Worm (Caenorhabditis elegans) whole organism, L3 larva: Measurements from ENCODE around the gene mdt-26.

Source experiments
- ZK546.5 ChIP-seq: sonication (generic microtip); optimal IDR thresholded peaks from 2 replicates; lab custom pipeline; 2017; ENCODE audit warnings: missing biosample characterization, missing genetic modification characterization
- ama-1 ChIP-seq: fragments of 150-350 bp; optimal IDR thresholded peaks from 2 replicates; lab custom pipeline; 2018
- ceh-9 ChIP-seq: sonication (generic microtip); optimal IDR thresholded peaks from 2 replicates; lab custom pipeline; 2018; ENCODE audit warnings: missing biosample characterization, missing genetic modification characterization
- elt-2 ChIP-seq: sonication (generic microtip); optimal IDR thresholded peaks from 2 replicates; lab custom pipeline; 2016; ENCODE audit warnings: missing genetic modification reagents, mild to moderate bottlenecking, missing genetic modification characterization, missing compliant biosample characterization
- elt-3 ChIP-seq, 3 experiments: fragments of 150-350 bp in 1 of 3; sonication (generic microtip) in 2 of 3; optimal IDR thresholded peaks; 2 replicates in 2 of 3; 4 replicates in 1 of 3; lab custom pipeline; 2014 to 2017; ENCODE audit warnings: missing biosample characterization in 3 of 3, missing genetic modification characterization in 3 of 3
- fkh-2 ChIP-seq: fragments of 150-350 bp; optimal IDR thresholded peaks from 2 replicates; lab custom pipeline; 2014; ENCODE audit warnings: missing biosample characterization, missing genetic modification reagents, missing genetic modification characterization
- fos-1 ChIP-seq: fragments of 150-350 bp; optimal IDR thresholded peaks from 2 replicates; lab custom pipeline; 2014; ENCODE audit warnings: missing biosample characterization, missing genetic modification characterization
- hmg-11 ChIP-seq: sonication (generic microtip); optimal IDR thresholded peaks from 2 replicates; lab custom pipeline; 2016; ENCODE audit warnings: missing genetic modification characterization, missing compliant biosample characterization
- jun-1 ChIP-seq: fragments of 150-350 bp; optimal IDR thresholded peaks from 2 replicates; lab custom pipeline; 2014; ENCODE audit warnings: missing biosample characterization, missing genetic modification reagents, missing genetic modification characterization
- lin-15B ChIP-seq: fragments of 150-350 bp; optimal IDR thresholded peaks from 2 replicates; lab custom pipeline; 2014; ENCODE audit warnings: missing biosample characterization, missing genetic modification characterization
- lin-39 ChIP-seq: fragments of 150-350 bp; optimal IDR thresholded peaks from 2 replicates; lab custom pipeline; 2018; ENCODE audit warnings: missing biosample characterization, missing genetic modification reagents, missing genetic modification characterization
- lsy-12 ChIP-seq: sonication (generic microtip); optimal IDR thresholded peaks from 2 replicates; lab custom pipeline; 2016; ENCODE audit warnings: mild to moderate bottlenecking, missing genetic modification characterization, missing compliant biosample characterization
- mdl-1 ChIP-seq: fragments of 150-350 bp; optimal IDR thresholded peaks from 2 replicates; lab custom pipeline; 2014; ENCODE audit warnings: missing biosample characterization, missing genetic modification characterization
- mml-1 ChIP-seq: fragments of 150-350 bp; sonication (generic microtip); optimal IDR thresholded peaks from 3 replicates; lab custom pipeline; 2014; ENCODE audit warnings: missing biosample characterization, missing genetic modification characterization
- nfya-1 ChIP-seq: sonication (generic microtip); optimal IDR thresholded peaks from 2 replicates; lab custom pipeline; 2017; ENCODE audit warnings: missing genetic modification characterization, mild to moderate bottlenecking, missing compliant biosample characterization, antibody characterized with exemption, moderate library complexity; ENCODE audit not compliant: insufficient read depth
- nhr-12 ChIP-seq: fragments of 150-350 bp; optimal IDR thresholded peaks from 2 replicates; lab custom pipeline; 2014; ENCODE audit warnings: missing biosample characterization, missing genetic modification characterization
- nhr-23 ChIP-seq: fragments of 150-350 bp; optimal IDR thresholded peaks from 2 replicates; lab custom pipeline; 2014; ENCODE audit warnings: missing biosample characterization, missing genetic modification reagents, missing genetic modification characterization
- nhr-25 ChIP-seq: sonication (generic microtip); optimal IDR thresholded peaks from 2 replicates; lab custom pipeline; 2017; ENCODE audit warnings: missing biosample characterization, missing genetic modification characterization
- nhr-43 ChIP-seq: sonication (generic microtip); optimal IDR thresholded peaks from 2 replicates; lab custom pipeline; 2016; ENCODE audit warnings: mild to moderate bottlenecking, missing genetic modification characterization, missing compliant biosample characterization; ENCODE audit not compliant: poor library complexity, severe bottlenecking
- nhr-67 ChIP-seq: fragments of 150-350 bp; optimal IDR thresholded peaks from 2 replicates; lab custom pipeline; 2014; ENCODE audit warnings: missing biosample characterization, missing genetic modification characterization
- nhr-77 ChIP-seq: fragments of 150-350 bp; optimal IDR thresholded peaks from 2 replicates; lab custom pipeline; 2014; ENCODE audit warnings: missing biosample characterization, missing genetic modification characterization
- pha-4 ChIP-seq: fragments of 150-350 bp; optimal IDR thresholded peaks from 2 replicates; lab custom pipeline; 2014; ENCODE audit warnings: missing biosample characterization, missing genetic modification reagents, missing genetic modification characterization
- pqm-1 ChIP-seq: fragments of 150-350 bp; optimal IDR thresholded peaks from 2 replicates; lab custom pipeline; 2017; ENCODE audit warnings: missing biosample characterization, missing genetic modification characterization, inconsistent platforms
- sea-2 ChIP-seq: fragments of 150-350 bp; sonication (generic microtip); optimal IDR thresholded peaks from 4 replicates; lab custom pipeline; 2014; ENCODE audit warnings: missing biosample characterization, missing genetic modification reagents, missing genetic modification characterization
- skn-1 ChIP-seq: fragments of 150-350 bp; optimal IDR thresholded peaks from 2 replicates; lab custom pipeline; 2014; ENCODE audit warnings: missing biosample characterization, missing genetic modification characterization
- snpc-4 ChIP-seq: fragments of 150-350 bp; optimal IDR thresholded peaks from 2 replicates; lab custom pipeline; 2014; ENCODE audit warnings: missing biosample characterization, missing genetic modification characterization
- unc-62 ChIP-seq: fragments of 150-350 bp; sonication (generic microtip); optimal IDR thresholded peaks from 4 replicates; lab custom pipeline; 2014; ENCODE audit warnings: missing biosample characterization, missing genetic modification reagents, missing genetic modification characterization
- ztf-11 ChIP-seq: fragments of 150-350 bp; optimal IDR thresholded peaks from 2 replicates; lab custom pipeline; 2014; ENCODE audit warnings: missing biosample characterization, missing genetic modification characterization

The mdt-26 gene

ce11 chrII:5714807-5715206 is 53.8 kb downstream of the mdt-26 start, which contains the start of the genes tiar-1 and lelo-4:
TSS of gene tiar-1 (minus strand) at chrII:5714823.
TSS of gene lelo-4 (plus strand) at chrII:5714924.
- TF ChIP-seq snpc-4 (tag; lab: Kevin White, UChicago): peak; percentile 84
- no peak for TF ChIP-seq lsy-12 (tag; lab: Kevin White, UChicago)
- peak; percentile 48 for TF ChIP-seq lin-39 (tag; lab: Kevin White, UChicago)
- TF ChIP-seq fos-1 (tag; lab: Kevin White, UChicago): no peak
- peak; percentile 76 for TF ChIP-seq elt-2 (tag; lab: Kevin White, UChicago)
- TF ChIP-seq pqm-1 (tag; lab: Kevin White, UChicago): no peak
- no peak for TF ChIP-seq mdl-1
- peak; percentile 78 for TF ChIP-seq pha-4 (tag; lab: Kevin White, UChicago)
- no peak for TF ChIP-seq nhr-77
- peak; percentile 61 for TF ChIP-seq ama-1 (lab: Kevin White, UChicago)
- no peak for TF ChIP-seq fkh-2 (tag; lab: Kevin White, UChicago)
- TF ChIP-seq skn-1 (tag; lab: Kevin White, UChicago): peak; percentile 12
- TF ChIP-seq ceh-9 (tag; lab: Kevin White, UChicago): no peak
- TF ChIP-seq sea-2: no peak
- TF ChIP-seq hmg-11 (tag; lab: Kevin White, UChicago): peak; percentile 47
- no peak for TF ChIP-seq mml-1
- TF ChIP-seq unc-62 (GFP tag; lab: Kevin White, UChicago): no peak
- TF ChIP-seq nhr-43 (tag; lab: Kevin White, UChicago): peak; percentile 26
- no peak for TF ChIP-seq nhr-67 (tag; lab: Kevin White, UChicago)
- no peak for TF ChIP-seq ztf-11 (tag; lab: Kevin White, UChicago)
- peak; percentile 78 for TF ChIP-seq nfya-1
- TF ChIP-seq nhr-12 (tag; lab: Kevin White, UChicago): no peak
- no peak for TF ChIP-seq elt-3 (tag; optimal IDR thresholded peaks at IDR 0.05; lab: Kevin White, UChicago)
- TF ChIP-seq nhr-25 (tag; lab: Kevin White, UChicago): peak; percentile 76
- peak; percentile 86 for TF ChIP-seq lin-15B (tag; lab: Kevin White, UChicago)
- peak; percentile 66 for TF ChIP-seq nhr-23 (tag; lab: Kevin White, UChicago)
- peak; percentile 61 for TF ChIP-seq ZK546.5 (tag; lab: Kevin White, UChicago)
- TF ChIP-seq jun-1: no peak
